Worm (Caenorhabditis elegans) whole organism, young adult: ENCODE measurements around the gene sto-4.
A peak's percentile ranks its signal among the peaks of the same experiment; 100 is the strongest.

Source experiments
- ama-1 ChIP-seq, 3 experiments: fragments of 150-350 bp in 1 of 3; sonication (generic microtip) in 2 of 3; optimal IDR thresholded peaks; 2 replicates each; lab custom pipeline; 2014 to 2018; ENCODE audit warnings: missing biosample characterization in 2 of 3, missing genetic modification characterization in 2 of 3, missing genetic modification reagents in 2 of 3
- lin-35 ChIP-seq, 3 experiments: fragments of 150-350 bp in 2 of 3; sonication (generic microtip) in 1 of 3; optimal IDR thresholded peaks; 2 replicates each; lab custom pipeline; 2014 to 2018; ENCODE audit warnings: missing biosample characterization in 3 of 3, missing genetic modification characterization in 3 of 3, missing genetic modification reagents in 3 of 3
- pha-4 ChIP-seq: fragments of 150-350 bp; sonication (generic microtip); optimal IDR thresholded peaks from 2 replicates; lab custom pipeline; 2014; ENCODE audit warnings: missing biosample characterization, missing genetic modification reagents, missing genetic modification characterization
- rcor-1 ChIP-seq: fragments of 200-800 bp; sonication (Bioruptor generic); IDR thresholded peaks from 2 replicates; pipeline ENCODE4 v1.3.6; 2022; ENCODE audit warnings: missing genetic modification reagents, missing genetic modification characterization, missing compliant biosample characterization

DNA sequence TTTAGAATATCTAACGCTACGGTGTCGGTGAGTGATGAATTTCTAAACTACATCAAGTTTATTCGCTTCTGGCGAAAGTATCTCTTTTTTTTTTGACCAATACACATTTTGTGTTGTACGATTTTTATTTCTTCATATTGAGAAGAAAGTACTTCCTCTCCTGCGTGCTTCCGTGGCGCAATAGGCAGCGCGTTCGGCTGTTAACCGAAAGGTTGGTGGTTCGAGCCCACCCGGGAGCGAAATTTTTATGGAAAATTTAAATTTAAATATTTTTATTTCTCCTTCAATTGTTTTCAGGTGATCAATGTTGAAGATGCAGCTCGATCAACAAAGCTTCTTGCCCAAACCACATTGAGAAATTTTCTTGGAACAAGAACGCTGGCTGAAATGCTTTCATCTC is 1.6 kb downstream of the sto-4 start:
- TF ChIP-seq rcor-1 (GFP tag; lab: Robert Waterston, UW), result peak; percentile 49; the same call in 1 of the 2 replicates
- no peak for TF ChIP-seq pha-4
- no peak for TF ChIP-seq ama-1 (optimal IDR thresholded peaks at IDR 0.05; lab: Kevin White, UChicago)
- TF ChIP-seq ama-1 (GFP tag; optimal IDR thresholded peaks at IDR 0.05; lab: Kevin White, UChicago), result peak; percentile 14 to 57
- peak in 1 of 3 experiments; percentile 53 for TF ChIP-seq lin-35 (GFP tag; optimal IDR thresholded peaks at IDR 0.05; lab: Kevin White, UChicago)
